Worm (Caenorhabditis elegans): ENCODE measurements around the gene pqn-87.

pqn-87 gene

DNA sequence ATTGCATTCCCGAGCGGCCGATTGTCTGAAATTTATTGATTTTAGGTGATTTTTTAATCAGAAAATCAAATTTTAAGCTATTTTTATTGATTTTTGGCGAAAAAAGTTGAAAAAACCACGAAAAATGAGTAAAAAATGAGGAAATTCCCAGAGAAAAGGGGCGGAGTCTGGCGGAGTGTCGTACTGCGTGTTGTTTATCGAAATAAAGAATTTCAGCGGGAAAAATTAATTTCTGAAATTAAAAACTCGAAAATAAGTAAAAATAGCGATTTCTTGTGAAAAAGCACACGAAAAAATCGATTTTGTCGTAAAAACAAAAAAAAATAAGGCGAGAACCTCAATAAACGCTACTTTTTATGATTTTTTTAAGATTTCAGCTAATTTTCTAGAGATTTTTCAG, 40.0 kb downstream of the pqn-87 start, which contains the start of gene Y57A10A.13:
Gene Y57A10A.13, minus strand, starts transcription at position 46 of the 400 bp plus-strand sequence.
- TF ChIP-seq ceh-28 (tag; optimal IDR thresholded peaks at IDR 0.05) = no peak
- peak in 1 of 2 experiments; percentile 30 for TF ChIP-seq unc-62 (GFP tag; optimal IDR thresholded peaks at IDR 0.05 in 1 of 2)
- TF ChIP-seq unc-62 (tag; optimal IDR thresholded peaks at IDR 0.05) = no peak
- peak; percentile 66; the same call in 1 of the 2 replicates for TF ChIP-seq Y48G9A.11 (GFP tag; IDR thresholded peaks at IDR 0.05)
- TF ChIP-seq dpl-1 (GFP tag; optimal IDR thresholded peaks at IDR 0.05) = peak; percentile 77

DNA sequence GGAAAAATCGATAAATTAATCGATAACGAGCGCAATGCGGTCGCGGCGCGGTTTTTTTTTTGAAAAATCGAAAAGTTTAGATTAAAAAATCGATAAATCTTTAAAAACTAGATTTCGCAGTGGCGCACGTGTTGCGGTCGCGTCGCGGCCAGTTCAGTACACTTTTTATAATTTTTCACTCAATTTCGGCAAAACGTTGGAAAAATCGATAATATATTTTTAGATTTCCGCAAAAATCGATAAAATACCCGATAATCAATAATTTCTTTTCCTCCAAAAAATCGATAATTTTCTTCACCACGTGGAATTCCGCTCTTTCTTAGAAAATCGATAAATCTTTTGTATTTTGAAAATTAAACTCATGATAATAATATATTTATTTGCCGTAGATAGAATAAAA, 48.4 kb downstream of the pqn-87 start:
- TF ChIP-seq hif-1 (tag; optimal IDR thresholded peaks at IDR 0.05) = no peak
- peak; percentile 93 for TF ChIP-seq ceh-28 (tag; optimal IDR thresholded peaks at IDR 0.05)
- no peak for TF ChIP-seq dve-1 (tag; optimal IDR thresholded peaks at IDR 0.05; ENCODE audit: insufficient read depth)
- no peak for TF ChIP-seq daf-16 (GFP tag; optimal IDR thresholded peaks at IDR 0.05)
- no peak for TF ChIP-seq daf-16 (tag; optimal IDR thresholded peaks at IDR 0.05)

- TF ChIP-seq hlh-11 (tag; optimal IDR thresholded peaks at IDR 0.05) (no peak), unc-62 (GFP tag; optimal IDR thresholded peaks at IDR 0.05 in 1 of 2) (no peak), unc-62 (tag; optimal IDR thresholded peaks at IDR 0.05) (no peak), nhr-41 (GFP tag; IDR thresholded peaks at IDR 0.05) (no peak), attf-4 (tag; optimal IDR thresholded peaks at IDR 0.05) (no peak), F44E2.7 (GFP tag; IDR thresholded peaks at IDR 0.05) (no peak), nhr-11 (tag; optimal IDR thresholded peaks at IDR 0.05) (no peak), ZK546.5 (tag; optimal IDR thresholded peaks at IDR 0.05) (no peak), duxl-1 (tag; optimal IDR thresholded peaks at IDR 0.05; ENCODE audit: poor library complexity) (no peak), unc-39 (tag; optimal IDR thresholded peaks at IDR 0.05) (no peak), lir-3 (tag; optimal IDR thresholded peaks at IDR 0.05) (no peak), F26F4.8 (GFP tag; conservative IDR thresholded peaks at IDR 0.05) (no peak), Y48G9A.11 (GFP tag; IDR thresholded peaks at IDR 0.05) (no peak), nhr-77 (tag; optimal IDR thresholded peaks at IDR 0.05) (no peak), mxl-2 (GFP tag; conservative IDR thresholded peaks at IDR 0.05) (no peak), Y75B8A.6 (GFP tag; IDR thresholded peaks at IDR 0.05) (no peak), T26A8.4 (GFP tag; IDR thresholded peaks at IDR 0.05) (peak; percentile 22), skn-1 (tag; optimal IDR thresholded peaks at IDR 0.05) (no peak), set-16 (GFP tag; IDR thresholded peaks at IDR 0.05) (peak; percentile 97), egl-43 (GFP tag; IDR thresholded peaks at IDR 0.05) (peak; percentile 56; the same call in 1 of the 2 replicates), hlh-30 (tag; optimal IDR thresholded peaks at IDR 0.05; ENCODE audit: insufficient read depth) (no peak), dmd-8 (GFP tag; IDR thresholded peaks at IDR 0.05) (no peak), madf-5 (GFP tag; IDR thresholded peaks at IDR 0.05) (no peak), vab-7 (GFP tag; IDR thresholded peaks at IDR 0.05) (no peak), ceh-62 (tag; optimal IDR thresholded peaks at IDR 0.05) (no peak), lin-13 (GFP tag; optimal IDR thresholded peaks at IDR 0.05) (no peak), nhr-42 (GFP tag; IDR thresholded peaks at IDR 0.05) (no peak)
These were observed 49.5 kb downstream of the pqn-87 start for ce11 chrII:12175398-12175797.

ce11 chrII:12172273-12172672, 52.6 kb downstream of the pqn-87 start, which contains the start of gene rol-1:
Gene rol-1 (plus strand): TSS chrII:12172573.
- TF ChIP-seq lin-15B (tag; optimal IDR thresholded peaks at IDR 0.05) = no peak
- TF ChIP-seq Y75B8A.6 (GFP tag; IDR thresholded peaks at IDR 0.05) = no peak

ce11 chrII:12169487-12170128, 55.3 kb downstream of the pqn-87 start:
- peak; percentile 87 for TF ChIP-seq aha-1 (tag)
- TF ChIP-seq zfp-2 (tag; optimal IDR thresholded peaks at IDR 0.05) = no peak

Measured in whole organism, L4 larva.